Worm (Caenorhabditis elegans) whole organism, L1 larva: ENCODE results near the gene prx-19.

Experiments
- C16A3.4 ChIP-seq: fragments of 150-350 bp; optimal IDR thresholded peaks from 2 replicates; lab custom pipeline; 2014; ENCODE audit warnings: missing biosample characterization, missing genetic modification characterization
- fos-1 ChIP-seq: fragments of 150-350 bp; optimal IDR thresholded peaks from 2 replicates; lab custom pipeline; 2014; ENCODE audit warnings: missing biosample characterization, missing genetic modification characterization
- isw-1 ChIP-seq: fragments of 200-800 bp; sonication (Bioruptor generic); IDR thresholded peaks from 2 replicates; pipeline ENCODE4 v1.3.6; 2022; ENCODE audit warnings: missing genetic modification characterization, missing compliant biosample characterization
- lin-14 ChIP-seq: fragments of 200-800 bp; sonication (Bioruptor generic); optimal IDR thresholded peaks from 2 replicates; lab custom pipeline; 2018; ENCODE audit warnings: mild to moderate bottlenecking, missing genetic modification characterization, moderate library complexity, missing compliant biosample characterization
- mdl-1 ChIP-seq, 2 experiments: fragments of 150-350 bp; optimal IDR thresholded peaks; 2 replicates each; lab custom pipeline; 2014 to 2017; ENCODE audit warnings: missing biosample characterization in 2 of 2, missing genetic modification characterization in 2 of 2, inconsistent platforms in 1 of 2
- nhr-11 ChIP-seq: fragments of 150-350 bp; optimal IDR thresholded peaks from 2 replicates; lab custom pipeline; 2014; ENCODE audit warnings: missing biosample characterization, missing genetic modification characterization
- nhr-76 ChIP-seq: sonication (generic microtip); optimal IDR thresholded peaks from 2 replicates; lab custom pipeline; 2017; ENCODE audit warnings: missing biosample characterization, missing genetic modification characterization
- unc-86 ChIP-seq: sonication (generic microtip); optimal IDR thresholded peaks from 2 replicates; lab custom pipeline; 2016; ENCODE audit warnings: missing genetic modification characterization, missing compliant biosample characterization
- vab-15 ChIP-seq: sonication (generic microtip); optimal IDR thresholded peaks from 2 replicates; lab custom pipeline; 2017; ENCODE audit warnings: missing genotype, mild to moderate bottlenecking, missing genetic modification characterization, missing compliant biosample characterization
- ztf-4 ChIP-seq: fragments of 150-350 bp; optimal IDR thresholded peaks from 2 replicates; lab custom pipeline; 2014; ENCODE audit warnings: missing biosample characterization, missing genetic modification characterization

DNA sequence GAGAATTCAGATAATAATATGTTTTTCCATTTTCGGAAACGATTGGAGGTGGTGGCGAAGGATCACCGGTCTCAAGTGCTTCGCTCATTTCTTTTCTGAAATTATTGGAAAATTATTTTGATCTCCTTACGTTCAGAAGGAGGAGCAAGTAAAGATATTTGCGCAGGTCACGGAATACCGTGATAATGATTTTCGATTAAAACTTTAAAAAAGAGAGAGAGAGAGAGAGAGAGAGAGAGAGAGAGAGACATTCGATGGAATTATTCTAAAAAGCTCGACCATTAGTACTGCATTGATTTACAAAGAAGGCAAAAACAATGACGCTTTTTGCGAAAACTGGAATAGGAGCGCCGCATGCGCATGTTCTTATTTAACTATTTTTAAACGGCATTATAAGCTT, 16.8 kb downstream of the prx-19 start, which contains the start of gene ztf-1:
- TF ChIP-seq unc-86 (tag; lab: Kevin White, UChicago) (no peak), nhr-76 (tag; lab: Kevin White, UChicago) (no peak), isw-1 (GFP tag; lab: Robert Waterston, UW) (no peak), fos-1 (tag; lab: Kevin White, UChicago) (no peak), nhr-11 (tag; lab: Kevin White, UChicago) (no peak), lin-14 (no peak), vab-15 (no peak), mdl-1 (tag; optimal IDR thresholded peaks at IDR 0.05; lab: Kevin White, UChicago) (no peak), C16A3.4 (tag; lab: Kevin White, UChicago) (no peak), ztf-4 (no peak)
